Worm (Caenorhabditis elegans) whole organism, midembryonic: Measurements from ENCODE around the gene T02B11.4.
A peak's percentile ranks its signal among the peaks of the same experiment; 100 is the strongest.

Experiments used
- T22C8.4 ChIP-seq: fragments of 200-800 bp; sonication (Bioruptor generic); IDR thresholded peaks from 2 replicates; pipeline ENCODE4 v1.3.6; 2022; ENCODE audit warnings: missing genetic modification characterization, missing compliant biosample characterization
- cog-1 ChIP-seq: sonication (generic microtip); optimal IDR thresholded peaks from 2 replicates; lab custom pipeline; 2016; ENCODE audit warnings: missing genetic modification characterization, missing compliant biosample characterization
- flt-1 ChIP-seq: fragments of 200-800 bp; sonication (Bioruptor generic); IDR thresholded peaks from 2 replicates; pipeline ENCODE4 v1.3.6; 2022; ENCODE audit warnings: missing genetic modification characterization, missing compliant biosample characterization
- klf-2 ChIP-seq: fragments of 200-800 bp; sonication (Bioruptor generic); conservative IDR thresholded peaks from 2 replicates; pipeline ENCODE4 v1.3.6; 2022; ENCODE audit warnings: missing genetic modification reagents, missing genetic modification characterization, missing compliant biosample characterization
- med-1 ChIP-seq: sonication (generic microtip); optimal IDR thresholded peaks from 2 replicates; lab custom pipeline; 2017; ENCODE audit warnings: missing genetic modification characterization, mild to moderate bottlenecking, missing compliant biosample characterization, antibody characterized with exemption, missing genetic modification reagents; ENCODE audit not compliant: insufficient read depth
- ref-1 ChIP-seq: fragments of 200-800 bp; sonication (Bioruptor generic); conservative IDR thresholded peaks from 2 replicates; pipeline ENCODE4 v1.3.6; 2022; ENCODE audit warnings: missing genetic modification reagents, missing genetic modification characterization, missing compliant biosample characterization
- tab-1 ChIP-seq: fragments of 200-800 bp; sonication (Bioruptor generic); IDR thresholded peaks from 2 replicates; pipeline ENCODE4 v1.3.6; 2022; ENCODE audit warnings: missing genetic modification characterization, missing compliant biosample characterization
- ztf-23 ChIP-seq: fragments of 200-800 bp; sonication (Bioruptor generic); IDR thresholded peaks from 2 replicates; pipeline ENCODE4 v1.3.6; 2022; ENCODE audit warnings: missing genetic modification reagents, missing genetic modification characterization, missing compliant biosample characterization
- ztf-29 ChIP-seq: fragments of 200-800 bp; sonication (Bioruptor generic); IDR thresholded peaks from 2 replicates; pipeline ENCODE4 v1.3.6; 2022; ENCODE audit warnings: missing genetic modification reagents, missing genetic modification characterization, missing compliant biosample characterization

Gene T02B11.4

ce11 chrV:871029-871428, at the start of gene T02B11.4:
Gene T02B11.4 (minus strand): TSS chrV:871129.
- TF ChIP-seq T22C8.4: no peak
- no peak for TF ChIP-seq ref-1 (GFP tag; lab: Robert Waterston, UW)
- TF ChIP-seq flt-1 (GFP tag; lab: Robert Waterston, UW): no peak
- no peak for TF ChIP-seq klf-2 (GFP tag; lab: Robert Waterston, UW)
- TF ChIP-seq ztf-29 (GFP tag; lab: Robert Waterston, UW): no peak
- TF ChIP-seq ztf-23 (GFP tag; lab: Robert Waterston, UW): no peak
- no peak for TF ChIP-seq tab-1 (GFP tag; lab: Robert Waterston, UW)
- TF ChIP-seq cog-1: no peak
- no peak for TF ChIP-seq med-1 (GFP tag; lab: Kevin White, UChicago)

ce11 chrV:917488-917887, 46.6 kb upstream of the T02B11.4 start, which contains the start of gene H24K24.2:
Gene H24K24.2 (plus strand): TSS chrV:917788.
- TF ChIP-seq T22C8.4: no peak
- TF ChIP-seq med-1 (GFP tag; lab: Kevin White, UChicago): no peak
- TF ChIP-seq ztf-29 (GFP tag; lab: Robert Waterston, UW): no peak
- no peak for TF ChIP-seq flt-1 (GFP tag; lab: Robert Waterston, UW)
- TF ChIP-seq cog-1: no peak
- no peak for TF ChIP-seq klf-2 (GFP tag; lab: Robert Waterston, UW)
- no peak for TF ChIP-seq ztf-23 (GFP tag; lab: Robert Waterston, UW)
- no peak for TF ChIP-seq ref-1 (GFP tag; lab: Robert Waterston, UW)
- TF ChIP-seq tab-1 (GFP tag; lab: Robert Waterston, UW): no peak

- TF ChIP-seq flt-1 (GFP tag; lab: Robert Waterston, UW): no peak
- TF ChIP-seq ztf-23 (GFP tag; lab: Robert Waterston, UW): no peak
- no peak for TF ChIP-seq T22C8.4
- no peak for TF ChIP-seq ref-1 (GFP tag; lab: Robert Waterston, UW)
- TF ChIP-seq klf-2 (GFP tag; lab: Robert Waterston, UW): no peak
- no peak for TF ChIP-seq tab-1 (GFP tag; lab: Robert Waterston, UW)
- no peak for TF ChIP-seq ztf-29 (GFP tag; lab: Robert Waterston, UW)
- TF ChIP-seq cog-1: no peak
- no peak for TF ChIP-seq med-1 (GFP tag; lab: Kevin White, UChicago)
Observed at ce11 chrV:915716-916115, 44.8 kb upstream of the T02B11.4 start.

ce11 chrV:911474-911873, 40.5 kb upstream of the T02B11.4 start, which contains the start of gene adh-5:
Gene adh-5 (plus strand): TSS chrV:911774.
- TF ChIP-seq med-1 (GFP tag; lab: Kevin White, UChicago) (no peak), flt-1 (GFP tag; lab: Robert Waterston, UW) (no peak), ref-1 (GFP tag; lab: Robert Waterston, UW) (no peak), klf-2 (GFP tag; lab: Robert Waterston, UW) (no peak), cog-1 (no peak), tab-1 (GFP tag; lab: Robert Waterston, UW) (no peak), ztf-29 (GFP tag; lab: Robert Waterston, UW) (no peak), T22C8.4 (no peak), ztf-23 (GFP tag; lab: Robert Waterston, UW) (no peak)

- TF ChIP-seq tab-1 (GFP tag; lab: Robert Waterston, UW) (no peak), T22C8.4 (no peak), cog-1 (no peak)
Observed at ce11 chrV:910588-910987, 39.7 kb upstream of the T02B11.4 start.

ce11 chrV:908681-909080, 37.8 kb upstream of the T02B11.4 start:
- no peak for TF ChIP-seq med-1 (GFP tag; lab: Kevin White, UChicago)
- no peak for TF ChIP-seq ztf-23 (GFP tag; lab: Robert Waterston, UW)
- no peak for TF ChIP-seq ztf-29 (GFP tag; lab: Robert Waterston, UW)
- no peak for TF ChIP-seq T22C8.4
- TF ChIP-seq cog-1: no peak
- TF ChIP-seq klf-2 (GFP tag; lab: Robert Waterston, UW): no peak
- no peak for TF ChIP-seq flt-1 (GFP tag; lab: Robert Waterston, UW)
- no peak for TF ChIP-seq ref-1 (GFP tag; lab: Robert Waterston, UW)
- TF ChIP-seq tab-1 (GFP tag; lab: Robert Waterston, UW): no peak

- TF ChIP-seq ztf-23 (GFP tag; lab: Robert Waterston, UW) (0 out of 2 replicates have a peak, but pooled peaks have one; percentile 39), tab-1 (GFP tag; lab: Robert Waterston, UW) (no peak)
Observed at ce11 chrV:904232-904983, 33.5 kb upstream of the T02B11.4 start, which contains the start of gene trm-2A. Gene trm-2A (plus strand): TSS chrV:904963.

- TF ChIP-seq T22C8.4 (no peak), flt-1 (GFP tag; lab: Robert Waterston, UW) (no peak), med-1 (GFP tag; lab: Kevin White, UChicago) (no peak), ztf-23 (GFP tag; lab: Robert Waterston, UW) (no peak)
Observed at ce11 chrV:903460-903859, 32.5 kb upstream of the T02B11.4 start, which contains the start of gene fmo-5. Gene fmo-5 (minus strand): TSS chrV:903665.

- TF ChIP-seq cog-1: no peak
- no peak for TF ChIP-seq klf-2 (GFP tag; lab: Robert Waterston, UW)
- TF ChIP-seq tab-1 (GFP tag; lab: Robert Waterston, UW): no peak
- no peak for TF ChIP-seq flt-1 (GFP tag; lab: Robert Waterston, UW)
- TF ChIP-seq ztf-23 (GFP tag; lab: Robert Waterston, UW): no peak
- TF ChIP-seq T22C8.4: no peak
- no peak for TF ChIP-seq med-1 (GFP tag; lab: Kevin White, UChicago)
- no peak for TF ChIP-seq ref-1 (GFP tag; lab: Robert Waterston, UW)
- TF ChIP-seq ztf-29 (GFP tag; lab: Robert Waterston, UW): no peak
Observed at ce11 chrV:899087-899486, 28.2 kb upstream of the T02B11.4 start, which contains the start of gene nas-32. Gene nas-32 (minus strand): TSS chrV:899187.
